Worm (Caenorhabditis elegans) whole organism, L3 larva: ENCODE measurements around the gene C09F9.2.

Source experiments
- R02D3.7 ChIP-seq: fragments of 150-350 bp; optimal IDR thresholded peaks from 2 replicates; lab custom pipeline; 2014; ENCODE audit warnings: missing biosample characterization, missing genetic modification characterization
- ZK546.5 ChIP-seq: sonication (generic microtip); optimal IDR thresholded peaks from 2 replicates; lab custom pipeline; 2017; ENCODE audit warnings: missing biosample characterization, missing genetic modification characterization
- aly-2 ChIP-seq: fragments of 150-350 bp; optimal IDR thresholded peaks from 2 replicates; lab custom pipeline; 2014; ENCODE audit warnings: missing biosample characterization, missing genetic modification characterization
- ama-1 ChIP-seq: fragments of 150-350 bp; optimal IDR thresholded peaks from 2 replicates; lab custom pipeline; 2018
- ceh-16 ChIP-seq: sonication (generic microtip); optimal IDR thresholded peaks from 2 replicates; lab custom pipeline; 2017; ENCODE audit warnings: missing biosample characterization, missing genetic modification characterization
- ceh-28 ChIP-seq: fragments of 150-350 bp; optimal IDR thresholded peaks from 2 replicates; lab custom pipeline; 2014; ENCODE audit warnings: missing biosample characterization, missing genetic modification reagents, missing genetic modification characterization
- ceh-82 ChIP-seq: fragments of 150-350 bp; optimal IDR thresholded peaks from 2 replicates; lab custom pipeline; 2014; ENCODE audit warnings: missing biosample characterization, missing genetic modification characterization
- daf-12 ChIP-seq: fragments of 150-350 bp; optimal IDR thresholded peaks from 2 replicates; lab custom pipeline; 2014; ENCODE audit warnings: missing biosample characterization, missing genetic modification reagents, missing genetic modification characterization
- egl-5 ChIP-seq: fragments of 150-350 bp; optimal IDR thresholded peaks from 2 replicates; lab custom pipeline; 2017; ENCODE audit warnings: missing biosample characterization, missing genetic modification reagents, missing genetic modification characterization, inconsistent platforms
- elt-1 ChIP-seq: fragments of 150-350 bp; optimal IDR thresholded peaks from 2 replicates; lab custom pipeline; 2014; ENCODE audit warnings: missing biosample characterization, missing genetic modification characterization
- elt-2 ChIP-seq: sonication (generic microtip); optimal IDR thresholded peaks from 2 replicates; lab custom pipeline; 2016; ENCODE audit warnings: missing genetic modification reagents, mild to moderate bottlenecking, missing genetic modification characterization, missing compliant biosample characterization
- eor-1 ChIP-seq, 2 experiments: fragments of 150-350 bp; optimal IDR thresholded peaks; 2 replicates each; lab custom pipeline; 2014 to 2018; ENCODE audit warnings: missing biosample characterization in 2 of 2, missing genetic modification characterization in 2 of 2
- fkh-10 ChIP-seq: sonication (generic microtip); optimal IDR thresholded peaks from 2 replicates; lab custom pipeline; 2017; ENCODE audit warnings: missing biosample characterization, missing genetic modification reagents, missing genetic modification characterization
- fkh-2 ChIP-seq: fragments of 150-350 bp; optimal IDR thresholded peaks from 2 replicates; lab custom pipeline; 2014; ENCODE audit warnings: missing biosample characterization, missing genetic modification reagents, missing genetic modification characterization
- fos-1 ChIP-seq: fragments of 150-350 bp; optimal IDR thresholded peaks from 2 replicates; lab custom pipeline; 2014; ENCODE audit warnings: missing biosample characterization, missing genetic modification characterization
- hmg-11 ChIP-seq: sonication (generic microtip); optimal IDR thresholded peaks from 2 replicates; lab custom pipeline; 2016; ENCODE audit warnings: missing genetic modification characterization, missing compliant biosample characterization
- jun-1 ChIP-seq: fragments of 150-350 bp; optimal IDR thresholded peaks from 2 replicates; lab custom pipeline; 2014; ENCODE audit warnings: missing biosample characterization, missing genetic modification reagents, missing genetic modification characterization
- lin-15B ChIP-seq: fragments of 150-350 bp; optimal IDR thresholded peaks from 2 replicates; lab custom pipeline; 2014; ENCODE audit warnings: missing biosample characterization, missing genetic modification characterization
- mdl-1 ChIP-seq: fragments of 150-350 bp; optimal IDR thresholded peaks from 2 replicates; lab custom pipeline; 2014; ENCODE audit warnings: missing biosample characterization, missing genetic modification characterization
- nhr-23 ChIP-seq: fragments of 150-350 bp; optimal IDR thresholded peaks from 2 replicates; lab custom pipeline; 2014; ENCODE audit warnings: missing biosample characterization, missing genetic modification reagents, missing genetic modification characterization
- nhr-237 ChIP-seq: fragments of 150-350 bp; optimal IDR thresholded peaks from 2 replicates; lab custom pipeline; 2014; ENCODE audit warnings: missing biosample characterization, missing genetic modification characterization
- nhr-25 ChIP-seq: sonication (generic microtip); optimal IDR thresholded peaks from 2 replicates; lab custom pipeline; 2017; ENCODE audit warnings: missing biosample characterization, missing genetic modification characterization
- nhr-28 ChIP-seq: fragments of 150-350 bp; optimal IDR thresholded peaks from 2 replicates; lab custom pipeline; 2014; ENCODE audit warnings: missing biosample characterization, missing genetic modification characterization
- nhr-43 ChIP-seq: sonication (generic microtip); optimal IDR thresholded peaks from 2 replicates; lab custom pipeline; 2016; ENCODE audit warnings: mild to moderate bottlenecking, missing genetic modification characterization, missing compliant biosample characterization; ENCODE audit not compliant: poor library complexity, severe bottlenecking
- nhr-76 ChIP-seq: fragments of 150-350 bp; sonication (generic microtip); optimal IDR thresholded peaks from 5 replicates; lab custom pipeline; 2014; ENCODE audit warnings: missing biosample characterization, missing genetic modification characterization
- nhr-77 ChIP-seq: fragments of 150-350 bp; optimal IDR thresholded peaks from 2 replicates; lab custom pipeline; 2014; ENCODE audit warnings: missing biosample characterization, missing genetic modification characterization
- pha-4 ChIP-seq: fragments of 150-350 bp; optimal IDR thresholded peaks from 2 replicates; lab custom pipeline; 2014; ENCODE audit warnings: missing biosample characterization, missing genetic modification reagents, missing genetic modification characterization
- sea-2 ChIP-seq: fragments of 150-350 bp; sonication (generic microtip); optimal IDR thresholded peaks from 4 replicates; lab custom pipeline; 2014; ENCODE audit warnings: missing biosample characterization, missing genetic modification reagents, missing genetic modification characterization
- skn-1 ChIP-seq: fragments of 150-350 bp; optimal IDR thresholded peaks from 2 replicates; lab custom pipeline; 2014; ENCODE audit warnings: missing biosample characterization, missing genetic modification characterization
- snpc-4 ChIP-seq: fragments of 150-350 bp; optimal IDR thresholded peaks from 2 replicates; lab custom pipeline; 2014; ENCODE audit warnings: missing biosample characterization, missing genetic modification characterization
- tbx-2 ChIP-seq: sonication (generic microtip); optimal IDR thresholded peaks from 2 replicates; lab custom pipeline; 2016; ENCODE audit warnings: mild to moderate bottlenecking, missing genetic modification characterization, missing compliant biosample characterization
- unc-62 ChIP-seq: fragments of 150-350 bp; sonication (generic microtip); optimal IDR thresholded peaks from 4 replicates; lab custom pipeline; 2014; ENCODE audit warnings: missing biosample characterization, missing genetic modification reagents, missing genetic modification characterization
- ztf-11 ChIP-seq: fragments of 150-350 bp; optimal IDR thresholded peaks from 2 replicates; lab custom pipeline; 2014; ENCODE audit warnings: missing biosample characterization, missing genetic modification characterization

The C09F9.2 gene

ce11 chrII:14678157-14678556 lies 27.2 kb upstream of the C09F9.2 start, which contains the start of gene hhat-1:
Gene hhat-1, plus strand, starts transcription at chrII:14678457.
- no peak for TF ChIP-seq ama-1 (lab: Kevin White, UChicago)
- no peak for TF ChIP-seq sea-2 (GFP tag; lab: Kevin White, UChicago)
- TF ChIP-seq nhr-76 (tag; lab: Kevin White, UChicago), result no peak
- TF ChIP-seq nhr-23 (tag; lab: Kevin White, UChicago), result peak; percentile 27
- no peak for TF ChIP-seq ceh-82 (tag; lab: Kevin White, UChicago)

ce11 chrII:14683646-14684045 lies 21.7 kb upstream of the C09F9.2 start:
- TF ChIP-seq ZK546.5 (tag; lab: Kevin White, UChicago) (no peak), fkh-10 (GFP tag; lab: Kevin White, UChicago) (no peak), sea-2 (GFP tag; lab: Kevin White, UChicago) (no peak), hmg-11 (tag; lab: Kevin White, UChicago) (no peak), skn-1 (no peak), aly-2 (tag; lab: Kevin White, UChicago) (no peak), egl-5 (tag; lab: Kevin White, UChicago) (no peak), fos-1 (no peak), tbx-2 (tag; lab: Kevin White, UChicago) (no peak), jun-1 (tag; lab: Kevin White, UChicago) (no peak), nhr-43 (tag; lab: Kevin White, UChicago) (no peak), nhr-23 (tag; lab: Kevin White, UChicago) (no peak), ceh-28 (tag; lab: Kevin White, UChicago) (no peak), fkh-2 (tag; lab: Kevin White, UChicago) (no peak), snpc-4 (tag; lab: Kevin White, UChicago) (no peak), lin-15B (no peak), mdl-1 (tag; lab: Kevin White, UChicago) (no peak), nhr-76 (tag; lab: Kevin White, UChicago) (no peak), elt-1 (no peak)

- no peak for TF ChIP-seq aly-2 (tag; lab: Kevin White, UChicago)
- peak; percentile 76 for TF ChIP-seq pha-4 (tag; lab: Kevin White, UChicago)
- TF ChIP-seq R02D3.7 (tag; lab: Kevin White, UChicago), result no peak
- no peak for TF ChIP-seq eor-1 (tag; optimal IDR thresholded peaks at IDR 0.05; lab: Kevin White, UChicago)
- TF ChIP-seq elt-2, result no peak
- TF ChIP-seq, all 47 proteins: peak for 1
These were observed 20.9 kb upstream of the C09F9.2 start, which contains the start of gene unc-52 for ce11 chrII:14684377-14684776. Gene unc-52, minus strand, starts transcription at chrII:14684456.

ce11 chrII:14695201-14695600 lies 10.1 kb upstream of the C09F9.2 start, which contains the start of gene K02B7.3:
Gene K02B7.3, minus strand, starts transcription at chrII:14695301.
- TF ChIP-seq ama-1 (lab: Kevin White, UChicago), result no peak

ce11 chrII:14698057-14698456 lies 7.3 kb upstream of the C09F9.2 start, which contains the start of gene C09F9.1:
Gene C09F9.1, plus strand, starts transcription at chrII:14698357.
- TF ChIP-seq aly-2 (tag; lab: Kevin White, UChicago), result no peak
- no peak for TF ChIP-seq ceh-16 (tag; lab: Kevin White, UChicago)
- no peak for TF ChIP-seq sea-2 (GFP tag; lab: Kevin White, UChicago)
- TF ChIP-seq lin-15B, result no peak
- no peak for TF ChIP-seq pha-4 (tag; lab: Kevin White, UChicago)
- no peak for TF ChIP-seq skn-1
- no peak for TF ChIP-seq ztf-11 (tag; lab: Kevin White, UChicago)
- TF ChIP-seq elt-1, result no peak
- no peak for TF ChIP-seq ceh-82 (tag; lab: Kevin White, UChicago)
- no peak for TF ChIP-seq eor-1 (tag; optimal IDR thresholded peaks at IDR 0.05; lab: Kevin White, UChicago)
- TF ChIP-seq daf-12, result no peak
- TF ChIP-seq nhr-43 (tag; lab: Kevin White, UChicago), result no peak
- no peak for TF ChIP-seq nhr-77
- no peak for TF ChIP-seq egl-5 (tag; lab: Kevin White, UChicago)
- TF ChIP-seq unc-62 (GFP tag; lab: Kevin White, UChicago), result no peak
- TF ChIP-seq R02D3.7 (tag; lab: Kevin White, UChicago), result no peak
- TF ChIP-seq nhr-237 (tag; lab: Kevin White, UChicago), result no peak
- no peak for TF ChIP-seq nhr-28 (tag; lab: Kevin White, UChicago)
- no peak for TF ChIP-seq nhr-25 (tag; lab: Kevin White, UChicago)
